Worm (Caenorhabditis elegans) whole organism, L1 larva: Measurements from ENCODE around the gene F11D5.1.

Experiments used
- ama-1 ChIP-seq: fragments of 150-350 bp; optimal IDR thresholded peaks from 2 replicates; lab custom pipeline; 2014
- blmp-1 ChIP-seq: fragments of 150-350 bp; optimal IDR thresholded peaks from 2 replicates; lab custom pipeline; 2014; ENCODE audit warnings: missing biosample characterization, missing genetic modification characterization
- ceh-82 ChIP-seq, 3 experiments: fragments of 150-350 bp in 1 of 3; sonication (generic microtip) in 2 of 3; optimal IDR thresholded peaks; 2 replicates each; lab custom pipeline; 2014 to 2017; ENCODE audit warnings: missing biosample characterization in 3 of 3, missing genetic modification characterization in 3 of 3
- elt-3 ChIP-seq, 6 experiments: fragments of 150-350 bp in 1 of 6; sonication (generic microtip); optimal IDR thresholded peaks; 2 replicates each; lab custom pipeline; 2017 to 2018; ENCODE audit warnings: missing biosample characterization in 6 of 6, missing genetic modification characterization in 6 of 6, inconsistent platforms in 1 of 6
- fkh-10 ChIP-seq: sonication (generic microtip); optimal IDR thresholded peaks from 2 replicates; lab custom pipeline; 2017; ENCODE audit warnings: missing biosample characterization, missing genetic modification reagents, missing genetic modification characterization
- lin-35 ChIP-seq, 2 experiments: fragments of 150-350 bp; optimal IDR thresholded peaks; 2 replicates each; lab custom pipeline; 2014; ENCODE audit warnings: missing biosample characterization in 2 of 2, missing genetic modification characterization in 2 of 2, missing genetic modification reagents in 2 of 2
- lin-39 ChIP-seq: fragments of 150-350 bp; optimal IDR thresholded peaks from 2 replicates; lab custom pipeline; 2014; ENCODE audit warnings: missing biosample characterization, missing genetic modification reagents, missing genetic modification characterization
- snpc-4 ChIP-seq: fragments of 150-350 bp; optimal IDR thresholded peaks from 2 replicates; lab custom pipeline; 2014; ENCODE audit warnings: missing biosample characterization, missing genetic modification characterization
- snu-23 ChIP-seq: sonication (generic microtip); optimal IDR thresholded peaks from 2 replicates; lab custom pipeline; 2016; ENCODE audit warnings: missing genetic modification characterization, missing compliant biosample characterization
- tbx-2 ChIP-seq: sonication (generic microtip); optimal IDR thresholded peaks from 2 replicates; lab custom pipeline; 2016; ENCODE audit warnings: missing genetic modification characterization, missing compliant biosample characterization
- ztf-11 ChIP-seq, 2 experiments: sonication (generic microtip); optimal IDR thresholded peaks; 2 replicates each; lab custom pipeline; 2016 to 2017; ENCODE audit warnings: missing genetic modification characterization in 2 of 2, missing biosample characterization in 1 of 2, missing compliant biosample characterization in 1 of 2

DNA sequence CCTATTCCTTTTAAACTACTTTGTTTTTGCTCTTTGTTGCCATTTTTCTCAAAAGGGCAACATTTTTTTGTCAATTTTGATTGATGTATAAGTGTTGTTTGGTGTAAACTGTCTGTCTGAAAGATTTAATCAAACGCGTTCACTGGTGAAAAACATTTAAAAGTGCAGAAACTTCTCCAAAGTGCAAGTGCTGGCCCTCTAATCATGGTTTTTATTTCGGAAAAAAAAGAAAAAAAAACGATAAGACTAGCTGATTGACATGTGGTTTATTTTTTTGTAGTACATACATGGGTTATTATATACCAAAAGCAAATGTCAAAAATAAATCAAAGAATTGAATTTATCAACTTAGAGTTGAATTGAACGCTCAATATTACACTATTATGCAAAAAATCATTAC lies 29.5 kb downstream of the F11D5.1 start, which contains the start of gene dhs-26:
- TF ChIP-seq fkh-10 (GFP tag; lab: Kevin White, UChicago), result no peak
- TF ChIP-seq lin-39 (tag; lab: Kevin White, UChicago), result no peak
- TF ChIP-seq lin-35 (GFP tag; optimal IDR thresholded peaks at IDR 0.05; lab: Kevin White, UChicago), result no peak
- no peak for TF ChIP-seq blmp-1
- no peak for TF ChIP-seq ama-1
- no peak for TF ChIP-seq ceh-82 (tag; optimal IDR thresholded peaks at IDR 0.05; lab: Kevin White, UChicago)
- TF ChIP-seq elt-3 (tag; optimal IDR thresholded peaks at IDR 0.05; lab: Kevin White, UChicago), result no peak
- TF ChIP-seq ztf-11 (tag; optimal IDR thresholded peaks at IDR 0.05; lab: Kevin White, UChicago), result no peak
- no peak for TF ChIP-seq tbx-2 (tag; lab: Kevin White, UChicago)
- TF ChIP-seq snu-23 (GFP tag; lab: Kevin White, UChicago), result no peak
- TF ChIP-seq snpc-4 (tag; lab: Kevin White, UChicago), result no peak
